Worm (Caenorhabditis elegans) whole organism, L2 larva: ENCODE results near the gene srh-248.
"Not testable (repeated sequence)": the region's sequence is repeated elsewhere in the genome, so short reads cannot be mapped to it uniquely, and the experiment has no call there.

ENCODE experiments used
- C34F6.9 ChIP-seq: fragments of 150-350 bp; optimal IDR thresholded peaks from 2 replicates; lab custom pipeline; 2014; ENCODE audit warnings: missing biosample characterization, missing genetic modification characterization
- F13H6.1 ChIP-seq: sonication (generic microtip); optimal IDR thresholded peaks from 2 replicates; lab custom pipeline; 2016; ENCODE audit warnings: missing genetic modification characterization, missing compliant biosample characterization
- R02D3.7 ChIP-seq: fragments of 150-350 bp; optimal IDR thresholded peaks from 2 replicates; lab custom pipeline; 2014; ENCODE audit warnings: missing biosample characterization, missing genetic modification characterization
- Y55F3AM.14 ChIP-seq: fragments of 200-800 bp; sonication (Bioruptor generic); optimal IDR thresholded peaks from 2 replicates; lab custom pipeline; 2018; ENCODE audit warnings: mild to moderate bottlenecking, missing genetic modification characterization, missing compliant biosample characterization
- aly-2 ChIP-seq: fragments of 150-350 bp; optimal IDR thresholded peaks from 2 replicates; lab custom pipeline; 2014; ENCODE audit warnings: missing biosample characterization, missing genetic modification characterization
- ama-1 ChIP-seq: fragments of 150-350 bp; optimal IDR thresholded peaks from 2 replicates; lab custom pipeline; 2018; ENCODE audit warnings: inconsistent platforms
- blmp-1 ChIP-seq: sonication (generic microtip); optimal IDR thresholded peaks from 2 replicates; lab custom pipeline; 2017; ENCODE audit warnings: missing genetic modification characterization, mild to moderate bottlenecking, missing compliant biosample characterization, antibody characterized with exemption, moderate library complexity; ENCODE audit not compliant: insufficient read depth
- ceh-16 ChIP-seq: fragments of 150-350 bp; optimal IDR thresholded peaks from 2 replicates; lab custom pipeline; 2014; ENCODE audit warnings: missing biosample characterization, missing genetic modification characterization
- ceh-82 ChIP-seq: fragments of 150-350 bp; optimal IDR thresholded peaks from 2 replicates; lab custom pipeline; 2014; ENCODE audit warnings: missing biosample characterization, missing genetic modification characterization
- dmd-4 ChIP-seq: sonication (generic microtip); optimal IDR thresholded peaks from 2 replicates; lab custom pipeline; 2017; ENCODE audit warnings: missing biosample characterization, missing genetic modification characterization
- elt-1 ChIP-seq: fragments of 150-350 bp; optimal IDR thresholded peaks from 2 replicates; lab custom pipeline; 2014; ENCODE audit warnings: missing biosample characterization, missing genetic modification characterization
- elt-3 ChIP-seq: sonication (generic microtip); optimal IDR thresholded peaks from 2 replicates; lab custom pipeline; 2017; ENCODE audit warnings: missing biosample characterization, missing genetic modification characterization
- fos-1 ChIP-seq: fragments of 150-350 bp; optimal IDR thresholded peaks from 2 replicates; lab custom pipeline; 2014; ENCODE audit warnings: missing biosample characterization, missing genetic modification characterization
- lin-13 ChIP-seq: fragments of 150-350 bp; optimal IDR thresholded peaks from 2 replicates; lab custom pipeline; 2014; ENCODE audit warnings: missing biosample characterization, missing genetic modification reagents, missing genetic modification characterization
- lsy-2 ChIP-seq, 2 experiments: fragments of 150-350 bp in 1 of 2; sonication (generic microtip) in 1 of 2; optimal IDR thresholded peaks; 2 replicates each; lab custom pipeline; 2014 to 2017; ENCODE audit warnings: missing biosample characterization in 2 of 2, missing genetic modification characterization in 2 of 2
- mab-5 ChIP-seq: fragments of 150-350 bp; optimal IDR thresholded peaks from 2 replicates; lab custom pipeline; 2014; ENCODE audit warnings: missing biosample characterization, missing genetic modification characterization
- mbf-1 ChIP-seq: sonication (generic microtip); optimal IDR thresholded peaks from 2 replicates; lab custom pipeline; 2017; ENCODE audit warnings: missing biosample characterization, missing genetic modification characterization
- nhr-12 ChIP-seq: fragments of 150-350 bp; optimal IDR thresholded peaks from 2 replicates; lab custom pipeline; 2014; ENCODE audit warnings: missing biosample characterization, missing genetic modification characterization
- nhr-21 ChIP-seq: fragments of 150-350 bp; optimal IDR thresholded peaks from 2 replicates; lab custom pipeline; 2014; ENCODE audit warnings: missing biosample characterization, missing genetic modification characterization
- nhr-23 ChIP-seq: fragments of 150-350 bp; optimal IDR thresholded peaks from 2 replicates; lab custom pipeline; 2014; ENCODE audit warnings: missing biosample characterization, missing genetic modification reagents, missing genetic modification characterization
- nhr-237 ChIP-seq: fragments of 150-350 bp; optimal IDR thresholded peaks from 2 replicates; lab custom pipeline; 2014; ENCODE audit warnings: missing biosample characterization, missing genetic modification characterization
- nhr-6 ChIP-seq: fragments of 150-350 bp; optimal IDR thresholded peaks from 2 replicates; lab custom pipeline; 2014; ENCODE audit warnings: missing biosample characterization, missing genetic modification characterization
- nhr-77 ChIP-seq: fragments of 150-350 bp; optimal IDR thresholded peaks from 2 replicates; lab custom pipeline; 2014; ENCODE audit warnings: missing biosample characterization, missing genetic modification characterization
- peb-1 ChIP-seq: fragments of 150-350 bp; optimal IDR thresholded peaks from 2 replicates; lab custom pipeline; 2014; ENCODE audit warnings: missing biosample characterization, missing genetic modification characterization
- sem-4 ChIP-seq: fragments of 150-350 bp; optimal IDR thresholded peaks from 2 replicates; lab custom pipeline; 2014; ENCODE audit warnings: missing biosample characterization, missing genetic modification reagents, missing genetic modification characterization
- sma-9 ChIP-seq, 2 experiments: fragments of 150-350 bp in 1 of 2; sonication (generic microtip) in 1 of 2; optimal IDR thresholded peaks; 2 replicates each; lab custom pipeline; 2014 to 2016; ENCODE audit warnings: missing genetic modification characterization in 2 of 2, mild to moderate bottlenecking in 1 of 2, missing biosample characterization in 1 of 2, missing compliant biosample characterization in 1 of 2, missing genetic modification reagents in 1 of 2, moderate library complexity in 1 of 2
- snpc-4 ChIP-seq: fragments of 150-350 bp; optimal IDR thresholded peaks from 2 replicates; lab custom pipeline; 2014; ENCODE audit warnings: missing biosample characterization, missing genetic modification characterization
- unc-39 ChIP-seq: fragments of 150-350 bp; optimal IDR thresholded peaks from 2 replicates; lab custom pipeline; 2014; ENCODE audit warnings: missing biosample characterization, missing genetic modification characterization
- unc-55 ChIP-seq: fragments of 150-350 bp; sonication (generic microtip); optimal IDR thresholded peaks from 3 replicates; lab custom pipeline; 2014; ENCODE audit warnings: missing biosample characterization, missing genetic modification reagents, missing genetic modification characterization
- zag-1 ChIP-seq: fragments of 150-350 bp; optimal IDR thresholded peaks from 2 replicates; lab custom pipeline; 2014; ENCODE audit warnings: missing biosample characterization, missing genetic modification characterization
- ztf-11 ChIP-seq: sonication (generic microtip); optimal IDR thresholded peaks from 2 replicates; lab custom pipeline; 2017; ENCODE audit warnings: missing biosample characterization, missing genetic modification characterization
- ztf-4 ChIP-seq: fragments of 150-350 bp; optimal IDR thresholded peaks from 2 replicates; lab custom pipeline; 2014; ENCODE audit warnings: missing biosample characterization, missing genetic modification characterization

srh-248 gene

ce11 chrV:2975285-2975684 lies 20.0 kb upstream of the srh-248 start, which contains the start of gene srw-123:
TSS of gene srw-123 (minus strand) at chrV:2975385.
- not testable (repeated sequence) for TF ChIP-seq unc-55 (GFP tag; lab: Kevin White, UChicago); mbf-1 (tag; lab: Kevin White, UChicago); fos-1 (tag; lab: Kevin White, UChicago)

DNA sequence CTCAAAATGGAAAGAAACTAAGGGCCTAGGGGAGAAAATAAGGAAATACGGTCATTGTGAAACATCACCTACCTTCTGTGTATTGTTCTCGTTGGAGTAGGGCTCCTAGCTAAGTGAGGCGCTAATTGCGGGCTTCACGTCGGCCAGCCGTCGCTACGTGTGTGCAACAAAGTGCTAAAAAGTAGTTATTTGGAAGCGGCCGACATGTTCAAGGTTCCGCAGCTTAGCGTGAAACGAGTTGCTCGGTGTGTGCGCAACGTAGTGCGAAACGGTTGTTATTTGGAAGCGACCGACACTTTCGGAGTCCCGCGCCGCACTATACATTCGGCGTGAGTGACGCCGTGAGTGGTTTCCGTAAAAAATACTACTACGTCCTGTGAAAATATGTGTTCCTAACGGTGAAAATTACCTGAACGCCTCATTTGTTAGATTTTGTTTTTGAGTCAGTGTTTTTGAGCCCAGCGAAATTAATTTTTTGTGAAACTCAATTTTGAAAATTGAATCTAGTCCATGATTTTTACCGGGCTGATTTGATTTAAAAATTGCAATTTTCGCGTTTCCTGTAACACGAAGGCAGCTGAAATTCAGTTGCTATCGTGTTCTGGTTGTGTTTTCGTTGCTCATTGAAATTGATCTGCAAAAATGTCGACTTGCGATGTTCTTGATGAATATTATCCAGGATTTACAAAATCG lies 16.2 kb upstream of the srh-248 start, which contains the start of gene srw-129:
Gene srw-129 (plus strand): TSS at position 643 of the 693 bp plus-strand sequence.
- TF ChIP-seq snpc-4 (no peak), peb-1 (no peak), ceh-16 (tag; lab: Kevin White, UChicago) (no peak), blmp-1 (tag; lab: Kevin White, UChicago) (no peak), nhr-21 (tag; lab: Kevin White, UChicago) (no peak), lsy-2 (tag; optimal IDR thresholded peaks at IDR 0.05; lab: Kevin White, UChicago) (no peak), ztf-11 (tag; lab: Kevin White, UChicago) (no peak), ztf-4 (tag; lab: Kevin White, UChicago) (no peak), R02D3.7 (tag; lab: Kevin White, UChicago) (no peak), nhr-237 (no peak), Y55F3AM.14 (no peak), unc-39 (tag; lab: Kevin White, UChicago) (no peak), lin-13 (GFP tag; lab: Kevin White, UChicago) (no peak), ama-1 (lab: Kevin White, UChicago) (no peak)
- TF ChIP-seq, all 48 proteins: peak for 0

- TF ChIP-seq ceh-82 (tag; lab: Kevin White, UChicago) (no peak), mab-5 (tag; lab: Kevin White, UChicago) (no peak), nhr-12 (tag; lab: Kevin White, UChicago) (no peak), elt-3 (tag; lab: Kevin White, UChicago) (no peak), sem-4 (tag; lab: Kevin White, UChicago) (no peak), aly-2 (no peak), ztf-4 (tag; lab: Kevin White, UChicago) (no peak), nhr-77 (no peak), snpc-4 (no peak)
- TF ChIP-seq, all 48 proteins: peak for 0
Observed at ce11 chrV:2964786-2965185, 9.5 kb upstream of the srh-248 start, which contains the start of gene srh-88. TSS of gene srh-88 (minus strand) at chrV:2964886.

- TF ChIP-seq mab-5 (tag; lab: Kevin White, UChicago): no peak
- no peak for TF ChIP-seq nhr-21 (tag; lab: Kevin White, UChicago)
- no peak for TF ChIP-seq ceh-82 (tag; lab: Kevin White, UChicago)
- no peak for TF ChIP-seq sem-4 (tag; lab: Kevin White, UChicago)
- no peak for TF ChIP-seq zag-1 (tag; lab: Kevin White, UChicago)
- TF ChIP-seq elt-1 (tag; lab: Kevin White, UChicago): no peak
- no peak for TF ChIP-seq lsy-2 (tag; optimal IDR thresholded peaks at IDR 0.05; lab: Kevin White, UChicago)
- no peak for TF ChIP-seq F13H6.1 (tag; lab: Kevin White, UChicago)
- TF ChIP-seq dmd-4 (tag; lab: Kevin White, UChicago): no peak
- no peak for TF ChIP-seq C34F6.9 (tag; lab: Kevin White, UChicago)
- TF ChIP-seq nhr-6: no peak
- TF ChIP-seq fos-1 (tag; lab: Kevin White, UChicago): no peak
- no peak for TF ChIP-seq sma-9 (GFP tag; optimal IDR thresholded peaks at IDR 0.05; lab: Kevin White, UChicago)
- no peak for TF ChIP-seq sma-9 (tag; optimal IDR thresholded peaks at IDR 0.05; lab: Kevin White, UChicago)
- TF ChIP-seq snpc-4: no peak
- no peak for TF ChIP-seq nhr-23 (tag; lab: Kevin White, UChicago)
- TF ChIP-seq aly-2: no peak
Observed at ce11 chrV:2962960-2963359, 7.7 kb upstream of the srh-248 start, which contains the start of gene srw-138. TSS of gene srw-138 (minus strand) at chrV:2963060.

DNA sequence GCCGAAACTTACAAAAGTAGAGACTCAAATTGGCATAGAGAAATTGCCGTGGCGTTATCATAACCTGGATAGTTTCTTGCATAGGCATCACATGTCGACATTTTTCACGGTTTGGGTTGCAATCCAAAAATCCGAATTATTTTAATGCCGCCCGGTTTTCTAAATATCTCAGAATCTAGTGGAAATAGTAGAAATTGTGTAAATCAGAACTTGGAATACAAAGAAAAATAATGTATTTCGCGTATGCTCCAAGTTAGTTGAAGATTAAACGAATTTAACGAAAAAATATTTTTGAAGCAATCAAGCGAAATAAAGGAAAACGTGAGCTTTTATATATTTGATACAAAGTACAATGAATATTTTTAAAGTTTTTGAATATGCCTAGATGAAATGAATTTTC lies 5.7 kb upstream of the srh-248 start, which contains the start of gene srw-144:
Gene srw-144 (minus strand): TSS at position 101 of the 400 bp plus-strand sequence.
- no peak for TF ChIP-seq mab-5 (tag; lab: Kevin White, UChicago)
